Worm (Caenorhabditis elegans): Measurements from ENCODE around the gene fbxb-77.
A peak's percentile ranks its signal among the peaks of the same experiment; 100 is the strongest.

The fbxb-77 gene

ce11 chrIV:4760378-4761084 lies 4.6 kb upstream of the fbxb-77 start, which contains the start of the genes memi-1 and cyp-31A3:
Gene memi-1 (minus strand): TSS chrIV:4760428.
Gene cyp-31A3 (plus strand): TSS chrIV:4761049.
- TF ChIP-seq gei-8 (GFP tag; optimal IDR thresholded peaks at IDR 0.05) = no peak
- TF ChIP-seq F49E8.2 (tag; optimal IDR thresholded peaks at IDR 0.05; ENCODE audit: borderline replicate concordance) = peak; percentile 77
- no peak for TF ChIP-seq pqm-1 (tag; optimal IDR thresholded peaks at IDR 0.05)
- peak in 1 of 2 experiments; percentile 25 for TF ChIP-seq lsy-2 (tag; optimal IDR thresholded peaks at IDR 0.05)
- TF ChIP-seq nhr-48 (tag; optimal IDR thresholded peaks at IDR 0.05) = no peak
- no peak for TF ChIP-seq zfp-3 (GFP tag; conservative IDR thresholded peaks at IDR 0.05)
- TF ChIP-seq snpc-1.2 (GFP tag; IDR thresholded peaks at IDR 0.05) = peak; percentile 86
- TF ChIP-seq Y5F2A.4 (GFP tag; optimal IDR thresholded peaks at IDR 0.05) = no peak
- TF ChIP-seq unc-130 (GFP tag; optimal IDR thresholded peaks at IDR 0.05) = peak; percentile 2
- TF ChIP-seq nhr-76 (tag; optimal IDR thresholded peaks at IDR 0.05) = no peak
- no peak for TF ChIP-seq R02D3.7 (tag; optimal IDR thresholded peaks at IDR 0.05)
- peak; percentile 61 for TF ChIP-seq lin-38 (GFP tag; IDR thresholded peaks at IDR 0.05)
- TF ChIP-seq nhr-11 (tag; optimal IDR thresholded peaks at IDR 0.05) = no peak
- no peak for TF ChIP-seq hlh-11 (tag; optimal IDR thresholded peaks at IDR 0.05)

ce11 chrIV:4758659-4759058 lies 2.7 kb upstream of the fbxb-77 start, which contains the start of gene Y17G9B.8:
Gene Y17G9B.8 (minus strand): TSS chrIV:4758840.
- TF ChIP-seq aha-1 (tag) = no peak
- TF ChIP-seq unc-62 (GFP tag; optimal IDR thresholded peaks at IDR 0.05 in 1 of 2) = peak in 1 of 2 experiments; percentile 73
- TF ChIP-seq unc-62 (tag; optimal IDR thresholded peaks at IDR 0.05) = no peak
- TF ChIP-seq F49E8.2 (tag; optimal IDR thresholded peaks at IDR 0.05; ENCODE audit: borderline replicate concordance) = peak; percentile 27
- no peak for TF ChIP-seq ceh-28 (tag; optimal IDR thresholded peaks at IDR 0.05)
- TF ChIP-seq lim-7 (GFP tag; IDR thresholded peaks at IDR 0.05) = no peak
- TF ChIP-seq Y105C5A.15 (GFP tag; IDR thresholded peaks at IDR 0.05) = no peak
- TF ChIP-seq nhr-42 (GFP tag; IDR thresholded peaks at IDR 0.05) = no peak
- no peak for TF ChIP-seq ceh-32 (tag; optimal IDR thresholded peaks at IDR 0.05; ENCODE audit: poor library complexity)
- TF ChIP-seq nhr-25 (tag; optimal IDR thresholded peaks at IDR 0.05; ENCODE audit: borderline replicate concordance, insufficient read depth) = no peak
- no peak for TF ChIP-seq cey-2 (tag; optimal IDR thresholded peaks at IDR 0.05; ENCODE audit: borderline replicate concordance, insufficient read depth)
- no peak for TF ChIP-seq nhr-77 (tag; optimal IDR thresholded peaks at IDR 0.05)
- TF ChIP-seq lsy-2 (tag; optimal IDR thresholded peaks at IDR 0.05) = peak in 1 of 2 experiments; percentile 5
- no peak for TF ChIP-seq mxl-3 (GFP tag; optimal IDR thresholded peaks at IDR 0.05)
- peak; percentile 19 for TF ChIP-seq mes-2 (tag; optimal IDR thresholded peaks at IDR 0.05; ENCODE audit: poor library complexity, severe bottlenecking)
- no peak for TF ChIP-seq mxl-2 (GFP tag; conservative IDR thresholded peaks at IDR 0.05)
- TF ChIP-seq zag-1 (tag; optimal IDR thresholded peaks at IDR 0.05) = no peak
- peak; percentile 45 for TF ChIP-seq lin-38 (GFP tag; IDR thresholded peaks at IDR 0.05)
- TF ChIP-seq R02D3.7 (tag; optimal IDR thresholded peaks at IDR 0.05) = no peak
- no peak for TF ChIP-seq zfp-2 (tag; optimal IDR thresholded peaks at IDR 0.05)
- TF ChIP-seq mep-1 (tag; optimal IDR thresholded peaks at IDR 0.05) = no peak
- peak; percentile 63 for TF ChIP-seq snpc-1.2 (GFP tag; IDR thresholded peaks at IDR 0.05)
- TF ChIP-seq ztf-7 (tag; optimal IDR thresholded peaks at IDR 0.05) = no peak
- TF ChIP-seq T20F7.1 (GFP tag; optimal IDR thresholded peaks at IDR 0.05) = no peak

ce11 chrIV:4751814-4752213 lies 4.1 kb downstream of the fbxb-77 start, which contains the start of gene Y17G9B.4:
Gene Y17G9B.4 (plus strand): TSS chrIV:4752119.
- TF ChIP-seq F49E8.2 (tag; optimal IDR thresholded peaks at IDR 0.05; ENCODE audit: borderline replicate concordance) = no peak
- no peak for TF ChIP-seq nhr-48 (tag; optimal IDR thresholded peaks at IDR 0.05)
- TF ChIP-seq zfp-2 (tag; optimal IDR thresholded peaks at IDR 0.05) = no peak
- TF ChIP-seq unc-130 (GFP tag; optimal IDR thresholded peaks at IDR 0.05) = peak; percentile 9
- no peak for TF ChIP-seq dmd-9 (GFP tag; IDR thresholded peaks at IDR 0.05)
- TF ChIP-seq F10B5.3 (tag; optimal IDR thresholded peaks at IDR 0.05) = no peak
- TF ChIP-seq zip-2 (tag; optimal IDR thresholded peaks at IDR 0.05) = no peak
- TF ChIP-seq nhr-76 (tag; optimal IDR thresholded peaks at IDR 0.05) = no peak
- TF ChIP-seq vab-7 (GFP tag; IDR thresholded peaks at IDR 0.05) = no peak
- TF ChIP-seq snpc-1.2 (GFP tag; IDR thresholded peaks at IDR 0.05) = peak; percentile 56; the same call in 1 of the 2 replicates
